Worm (Caenorhabditis elegans) whole organism, young adult: ENCODE data around the gene T28C6.11.

Experiments
- B0019.2 ChIP-seq: fragments of 200-800 bp; sonication (Bioruptor generic); conservative IDR thresholded peaks from 2 replicates; pipeline ENCODE4 v1.3.6; 2022; ENCODE audit warnings: missing genetic modification reagents, missing genetic modification characterization, missing compliant biosample characterization
- C06A6.2 ChIP-seq: fragments of 200-800 bp; sonication (Bioruptor generic); conservative IDR thresholded peaks from 2 replicates; pipeline ENCODE4 v1.3.6; 2022; ENCODE audit warnings: missing genetic modification characterization, missing compliant biosample characterization
- F37B4.10 ChIP-seq: fragments of 200-800 bp; sonication (Bioruptor generic); IDR thresholded peaks from 2 replicates; pipeline ENCODE4 v1.3.6; 2022; ENCODE audit warnings: missing genetic modification characterization, missing compliant biosample characterization
- F52B5.7 ChIP-seq: sonication (generic microtip); optimal IDR thresholded peaks from 2 replicates; lab custom pipeline; 2016; ENCODE audit warnings: mild to moderate bottlenecking, missing genetic modification characterization, missing compliant biosample characterization
- Y95B8A.8 ChIP-seq: fragments of 200-800 bp; sonication (Bioruptor generic); IDR thresholded peaks from 2 replicates; pipeline ENCODE4 v1.3.6; 2022; ENCODE audit warnings: missing genetic modification reagents, missing genetic modification characterization, missing compliant biosample characterization
- ZK185.1 ChIP-seq: sonication (generic microtip); optimal IDR thresholded peaks from 2 replicates; lab custom pipeline; 2016; ENCODE audit warnings: mild to moderate bottlenecking, missing genetic modification characterization, missing compliant biosample characterization; ENCODE audit not compliant: poor library complexity, severe bottlenecking
- ama-1 ChIP-seq, 3 experiments: fragments of 150-350 bp in 1 of 3; sonication (generic microtip) in 2 of 3; optimal IDR thresholded peaks; 2 replicates each; lab custom pipeline; 2014 to 2018; ENCODE audit warnings: missing biosample characterization in 2 of 3, missing genetic modification characterization in 2 of 3, missing genetic modification reagents in 2 of 3
- athp-1 ChIP-seq: sonication (generic microtip); optimal IDR thresholded peaks from 2 replicates; lab custom pipeline; 2017; ENCODE audit warnings: mild to moderate bottlenecking, missing genetic modification characterization, missing compliant biosample characterization
- attf-5 ChIP-seq: fragments of 200-800 bp; sonication (Bioruptor generic); optimal IDR thresholded peaks from 2 replicates; lab custom pipeline; 2018; ENCODE audit warnings: mild to moderate bottlenecking, missing genetic modification characterization, missing compliant biosample characterization
- ceh-27 ChIP-seq: fragments of 200-800 bp; sonication (Bioruptor generic); optimal IDR thresholded peaks from 2 replicates; lab custom pipeline; 2018; ENCODE audit warnings: mild to moderate bottlenecking, missing genetic modification characterization, moderate library complexity, missing compliant biosample characterization
- dpl-1 ChIP-seq: fragments of 150-350 bp; optimal IDR thresholded peaks from 2 replicates; lab custom pipeline; 2014; ENCODE audit warnings: missing biosample characterization, missing genetic modification reagents, missing genetic modification characterization
- egrh-3 ChIP-seq: fragments of 200-800 bp; sonication (Bioruptor generic); IDR thresholded peaks from 2 replicates; pipeline ENCODE4 v1.3.6; 2022; ENCODE audit warnings: missing genetic modification reagents, missing genetic modification characterization, missing compliant biosample characterization
- ekl-4 ChIP-seq: fragments of 200-800 bp; sonication (Bioruptor generic); IDR thresholded peaks from 2 replicates; pipeline ENCODE4 v1.3.6; 2022; ENCODE audit warnings: missing genetic modification reagents, missing genetic modification characterization, missing compliant biosample characterization
- fkh-3 ChIP-seq: sonication (generic microtip); optimal IDR thresholded peaks from 2 replicates; lab custom pipeline; 2016; ENCODE audit warnings: mild to moderate bottlenecking, missing genetic modification characterization, missing compliant biosample characterization
- gei-17 ChIP-seq: fragments of 200-800 bp; sonication (Bioruptor generic); optimal IDR thresholded peaks from 2 replicates; lab custom pipeline; 2018; ENCODE audit warnings: mild to moderate bottlenecking, missing genetic modification characterization, missing compliant biosample characterization
- hlh-12 ChIP-seq: sonication (generic microtip); optimal IDR thresholded peaks from 2 replicates; lab custom pipeline; 2016; ENCODE audit warnings: missing genetic modification characterization, missing compliant biosample characterization
- hlh-26 ChIP-seq: fragments of 200-800 bp; sonication (Bioruptor generic); conservative IDR thresholded peaks from 2 replicates; pipeline ENCODE4 v1.3.6; 2022; ENCODE audit warnings: missing genetic modification reagents, missing genetic modification characterization, missing compliant biosample characterization
- hmg-20 ChIP-seq: fragments of 200-800 bp; sonication (Bioruptor generic); IDR thresholded peaks from 2 replicates; pipeline ENCODE4 v1.3.6; 2022; ENCODE audit warnings: missing genetic modification reagents, missing genetic modification characterization, missing compliant biosample characterization
- let-526 ChIP-seq: fragments of 200-800 bp; sonication (Bioruptor generic); IDR thresholded peaks from 2 replicates; pipeline ENCODE4 v1.3.6; 2022; ENCODE audit warnings: missing genetic modification reagents, missing genetic modification characterization, missing compliant biosample characterization
- lsy-27 ChIP-seq: sonication (generic microtip); optimal IDR thresholded peaks from 2 replicates; lab custom pipeline; 2017; ENCODE audit warnings: missing genetic modification characterization, mild to moderate bottlenecking, missing compliant biosample characterization, antibody characterized with exemption, missing genotype, borderline replicate concordance; ENCODE audit not compliant: insufficient read depth
- madf-3 ChIP-seq: fragments of 200-800 bp; sonication (Bioruptor generic); IDR thresholded peaks from 2 replicates; pipeline ENCODE4 v1.3.6; 2022; ENCODE audit warnings: missing genetic modification reagents, missing genetic modification characterization, missing compliant biosample characterization
- mxl-1 ChIP-seq: sonication (generic microtip); optimal IDR thresholded peaks from 2 replicates; lab custom pipeline; 2016; ENCODE audit warnings: missing genetic modification characterization, missing compliant biosample characterization
- nhr-120 ChIP-seq: fragments of 200-800 bp; sonication (Bioruptor generic); IDR thresholded peaks from 2 replicates; pipeline ENCODE4 v1.3.6; 2022; ENCODE audit warnings: missing genetic modification characterization, missing compliant biosample characterization
- snpc-1.3 ChIP-seq: sonication (generic microtip); optimal IDR thresholded peaks from 2 replicates; lab custom pipeline; 2017; ENCODE audit warnings: missing genetic modification characterization, mild to moderate bottlenecking, missing compliant biosample characterization, antibody characterized with exemption, moderate library complexity, missing genotype, missing genetic modification reagents; ENCODE audit not compliant: insufficient read depth
- snpc-4 ChIP-seq, 5 experiments: fragments of 150-350 bp in 1 of 5; sonication (generic microtip) in 4 of 5; optimal IDR thresholded peaks; 2 replicates each; lab custom pipeline; 2014 to 2018; ENCODE audit warnings: missing genetic modification characterization in 5 of 5, missing biosample characterization in 3 of 5, antibody characterized with exemption in 2 of 5, mild to moderate bottlenecking in 2 of 5, missing compliant biosample characterization in 2 of 5, missing genotype in 2 of 5, moderate library complexity in 2 of 5, missing genetic modification reagents in 1 of 5
- sptf-2 ChIP-seq: fragments of 200-800 bp; sonication (Bioruptor generic); optimal IDR thresholded peaks from 2 replicates; lab custom pipeline; 2018; ENCODE audit warnings: mild to moderate bottlenecking, missing genetic modification characterization, missing compliant biosample characterization
- ztf-18 ChIP-seq: sonication (generic microtip); optimal IDR thresholded peaks from 2 replicates; lab custom pipeline; 2016; ENCODE audit warnings: missing genotype, mild to moderate bottlenecking, missing genetic modification characterization, missing compliant biosample characterization
- ztf-25 ChIP-seq: fragments of 200-800 bp; sonication (Bioruptor generic); IDR thresholded peaks from 2 replicates; pipeline ENCODE4 v1.3.6; 2022; ENCODE audit warnings: missing genetic modification reagents, missing genetic modification characterization, missing compliant biosample characterization
- ztf-26 ChIP-seq: sonication (generic microtip); optimal IDR thresholded peaks from 2 replicates; lab custom pipeline; 2017; ENCODE audit warnings: missing genetic modification characterization, missing compliant biosample characterization

The T28C6.11 gene

ce11 chrIV:8793223-8793622 lies 46.8 kb downstream of the T28C6.11 start (continued):
- TF ChIP-seq snpc-1.3 (tag; lab: Kevin White, UChicago) (no peak), gei-17 (GFP tag; lab: Kevin White, UChicago) (no peak), ekl-4 (GFP tag; lab: Robert Waterston, UW) (no peak), ama-1 (optimal IDR thresholded peaks at IDR 0.05; lab: Kevin White, UChicago) (no peak), ama-1 (GFP tag; optimal IDR thresholded peaks at IDR 0.05; lab: Kevin White, UChicago) (no peak), F37B4.10 (GFP tag; lab: Robert Waterston, UW) (no peak), egrh-3 (GFP tag; lab: Robert Waterston, UW) (no peak), sptf-2 (GFP tag; lab: Kevin White, UChicago) (no peak), ztf-25 (GFP tag; lab: Robert Waterston, UW) (no peak)
- TF ChIP-seq, all 124 proteins: peak for 4

ce11 chrIV:8792808-8793207 lies 47.3 kb downstream of the T28C6.11 start, which contains the start of gene C33D9.3:
TSS of gene C33D9.3 (minus strand) at chrIV:8792908.
- TF ChIP-seq B0019.2, result no peak
- TF ChIP-seq F52B5.7 (tag; lab: Kevin White, UChicago), result no peak
- no peak for TF ChIP-seq ztf-26
- TF ChIP-seq attf-5 (GFP tag; lab: Kevin White, UChicago), result no peak
- TF ChIP-seq hlh-26 (GFP tag; lab: Robert Waterston, UW), result no peak
- no peak for TF ChIP-seq fkh-3 (tag; lab: Kevin White, UChicago)
- no peak for TF ChIP-seq athp-1 (tag; lab: Kevin White, UChicago)
- no peak for TF ChIP-seq F37B4.10 (GFP tag; lab: Robert Waterston, UW)
- TF ChIP-seq C06A6.2 (GFP tag; lab: Robert Waterston, UW), result no peak
- no peak for TF ChIP-seq Y95B8A.8 (GFP tag; lab: Robert Waterston, UW)
- TF ChIP-seq snpc-4 (GFP tag; optimal IDR thresholded peaks at IDR 0.05; lab: Kevin White, UChicago), result no peak
- no peak for TF ChIP-seq snpc-4 (tag; optimal IDR thresholded peaks at IDR 0.05; lab: Kevin White, UChicago)

ce11 chrIV:8790144-8790543 lies 49.9 kb downstream of the T28C6.11 start, which contains the start of gene sru-35:
TSS of gene sru-35 (minus strand) at chrIV:8790244.
- TF ChIP-seq nhr-120 (GFP tag; lab: Robert Waterston, UW), result no peak
- no peak for TF ChIP-seq hlh-12 (tag; lab: Kevin White, UChicago)
- TF ChIP-seq ceh-27 (GFP tag; lab: Kevin White, UChicago), result no peak
- no peak for TF ChIP-seq ZK185.1 (tag; lab: Kevin White, UChicago)
- no peak for TF ChIP-seq lsy-27 (tag; lab: Kevin White, UChicago)
- no peak for TF ChIP-seq hmg-20 (GFP tag; lab: Robert Waterston, UW)
- TF ChIP-seq mxl-1 (tag; lab: Kevin White, UChicago), result no peak
- no peak for TF ChIP-seq gei-17 (GFP tag; lab: Kevin White, UChicago)
- no peak for TF ChIP-seq madf-3 (GFP tag; lab: Robert Waterston, UW)
- no peak for TF ChIP-seq ztf-18 (tag; lab: Kevin White, UChicago)
- TF ChIP-seq let-526 (GFP tag; lab: Robert Waterston, UW), result no peak
- TF ChIP-seq dpl-1, result no peak
